Worm (Caenorhabditis elegans) whole organism, midembryonic: ENCODE results near the gene ugt-14.

ENCODE experiments used
- T22C8.4 ChIP-seq: fragments of 200-800 bp; sonication (Bioruptor generic); IDR thresholded peaks from 2 replicates; pipeline ENCODE4 v1.3.6; 2022; ENCODE audit warnings: missing genetic modification characterization, missing compliant biosample characterization
- cog-1 ChIP-seq: sonication (generic microtip); optimal IDR thresholded peaks from 2 replicates; lab custom pipeline; 2016; ENCODE audit warnings: missing genetic modification characterization, missing compliant biosample characterization
- flt-1 ChIP-seq: fragments of 200-800 bp; sonication (Bioruptor generic); IDR thresholded peaks from 2 replicates; pipeline ENCODE4 v1.3.6; 2022; ENCODE audit warnings: missing genetic modification characterization, missing compliant biosample characterization
- klf-2 ChIP-seq: fragments of 200-800 bp; sonication (Bioruptor generic); conservative IDR thresholded peaks from 2 replicates; pipeline ENCODE4 v1.3.6; 2022; ENCODE audit warnings: missing genetic modification reagents, missing genetic modification characterization, missing compliant biosample characterization
- med-1 ChIP-seq: sonication (generic microtip); optimal IDR thresholded peaks from 2 replicates; lab custom pipeline; 2017; ENCODE audit warnings: missing genetic modification characterization, mild to moderate bottlenecking, missing compliant biosample characterization, antibody characterized with exemption, missing genetic modification reagents; ENCODE audit not compliant: insufficient read depth
- ref-1 ChIP-seq: fragments of 200-800 bp; sonication (Bioruptor generic); conservative IDR thresholded peaks from 2 replicates; pipeline ENCODE4 v1.3.6; 2022; ENCODE audit warnings: missing genetic modification reagents, missing genetic modification characterization, missing compliant biosample characterization
- tab-1 ChIP-seq: fragments of 200-800 bp; sonication (Bioruptor generic); IDR thresholded peaks from 2 replicates; pipeline ENCODE4 v1.3.6; 2022; ENCODE audit warnings: missing genetic modification characterization, missing compliant biosample characterization
- ztf-23 ChIP-seq: fragments of 200-800 bp; sonication (Bioruptor generic); IDR thresholded peaks from 2 replicates; pipeline ENCODE4 v1.3.6; 2022; ENCODE audit warnings: missing genetic modification reagents, missing genetic modification characterization, missing compliant biosample characterization
- ztf-29 ChIP-seq: fragments of 200-800 bp; sonication (Bioruptor generic); IDR thresholded peaks from 2 replicates; pipeline ENCODE4 v1.3.6; 2022; ENCODE audit warnings: missing genetic modification reagents, missing genetic modification characterization, missing compliant biosample characterization

ugt-14 gene

ce11 chrV:4877587-4877986, 28.5 kb upstream of the ugt-14 start, which contains the start of gene T19H12.6:
T19H12.6 (minus strand) TSS chrV:4877687.
- no peak for TF ChIP-seq T22C8.4 (GFP tag; lab: Robert Waterston, UW)
- no peak for TF ChIP-seq tab-1 (GFP tag; lab: Robert Waterston, UW)
- TF ChIP-seq flt-1 (GFP tag; lab: Robert Waterston, UW): no peak
- no peak for TF ChIP-seq klf-2 (GFP tag; lab: Robert Waterston, UW)
- TF ChIP-seq ref-1 (GFP tag; lab: Robert Waterston, UW): no peak
- TF ChIP-seq cog-1 (tag; lab: Kevin White, UChicago): no peak
- TF ChIP-seq ztf-29: no peak
- no peak for TF ChIP-seq ztf-23 (GFP tag; lab: Robert Waterston, UW)
- no peak for TF ChIP-seq med-1 (GFP tag; lab: Kevin White, UChicago)

ce11 chrV:4879251-4879650, 26.8 kb upstream of the ugt-14 start, which contains the start of gene T19H12.15:
T19H12.15 (minus strand) TSS chrV:4879351.
- TF ChIP-seq flt-1 (GFP tag; lab: Robert Waterston, UW): no peak
- no peak for TF ChIP-seq cog-1 (tag; lab: Kevin White, UChicago)
- no peak for TF ChIP-seq med-1 (GFP tag; lab: Kevin White, UChicago)
- no peak for TF ChIP-seq T22C8.4 (GFP tag; lab: Robert Waterston, UW)
- no peak for TF ChIP-seq ztf-23 (GFP tag; lab: Robert Waterston, UW)
- no peak for TF ChIP-seq tab-1 (GFP tag; lab: Robert Waterston, UW)
- no peak for TF ChIP-seq klf-2 (GFP tag; lab: Robert Waterston, UW)
- TF ChIP-seq ztf-29: no peak
- TF ChIP-seq ref-1 (GFP tag; lab: Robert Waterston, UW): no peak

- no peak for TF ChIP-seq tab-1 (GFP tag; lab: Robert Waterston, UW)
- TF ChIP-seq klf-2 (GFP tag; lab: Robert Waterston, UW): no peak
- TF ChIP-seq ztf-23 (GFP tag; lab: Robert Waterston, UW): no peak
- TF ChIP-seq flt-1 (GFP tag; lab: Robert Waterston, UW): no peak
- no peak for TF ChIP-seq cog-1 (tag; lab: Kevin White, UChicago)
- no peak for TF ChIP-seq ref-1 (GFP tag; lab: Robert Waterston, UW)
- TF ChIP-seq ztf-29: no peak
- TF ChIP-seq med-1 (GFP tag; lab: Kevin White, UChicago): no peak
- no peak for TF ChIP-seq T22C8.4 (GFP tag; lab: Robert Waterston, UW)
Measured at ce11 chrV:4881377-4881776, 24.7 kb upstream of the ugt-14 start, which contains the start of gene str-32. str-32 (minus strand) TSS chrV:4881477.

- TF ChIP-seq med-1 (GFP tag; lab: Kevin White, UChicago): no peak
- TF ChIP-seq cog-1 (tag; lab: Kevin White, UChicago): no peak
- TF ChIP-seq flt-1 (GFP tag; lab: Robert Waterston, UW): no peak
- no peak for TF ChIP-seq ztf-23 (GFP tag; lab: Robert Waterston, UW)
- no peak for TF ChIP-seq klf-2 (GFP tag; lab: Robert Waterston, UW)
Measured at ce11 chrV:4884490-4884889, 21.6 kb upstream of the ugt-14 start, which contains the start of gene T19H12.12. T19H12.12 (plus strand) TSS chrV:4884790.

ce11 chrV:4885372-4885771, 20.7 kb upstream of the ugt-14 start, which contains the start of gene T19H12.3:
T19H12.3 (plus strand) TSS chrV:4885672.
- TF ChIP-seq klf-2 (GFP tag; lab: Robert Waterston, UW) (no peak), ztf-23 (GFP tag; lab: Robert Waterston, UW) (no peak), flt-1 (GFP tag; lab: Robert Waterston, UW) (no peak), ztf-29 (no peak), tab-1 (GFP tag; lab: Robert Waterston, UW) (no peak), cog-1 (tag; lab: Kevin White, UChicago) (no peak), med-1 (GFP tag; lab: Kevin White, UChicago) (no peak), ref-1 (GFP tag; lab: Robert Waterston, UW) (no peak), T22C8.4 (GFP tag; lab: Robert Waterston, UW) (no peak)

- TF ChIP-seq ztf-23 (GFP tag; lab: Robert Waterston, UW) (no peak), ztf-29 (no peak), T22C8.4 (GFP tag; lab: Robert Waterston, UW) (no peak), ref-1 (GFP tag; lab: Robert Waterston, UW) (no peak), flt-1 (GFP tag; lab: Robert Waterston, UW) (no peak), cog-1 (tag; lab: Kevin White, UChicago) (no peak), tab-1 (GFP tag; lab: Robert Waterston, UW) (no peak), klf-2 (GFP tag; lab: Robert Waterston, UW) (no peak), med-1 (GFP tag; lab: Kevin White, UChicago) (no peak)
Measured at ce11 chrV:4889477-4889876, 16.6 kb upstream of the ugt-14 start, which contains the start of gene ugt-12. ugt-12 (minus strand) TSS chrV:4889629.

ce11 chrV:4889976-4890479, 16.0 kb upstream of the ugt-14 start, which contains the start of gene T19H12.2:
T19H12.2 (plus strand) TSS chrV:4890429.
- TF ChIP-seq klf-2 (GFP tag; lab: Robert Waterston, UW) (no peak), ztf-23 (GFP tag; lab: Robert Waterston, UW) (no peak), ref-1 (GFP tag; lab: Robert Waterston, UW) (no peak), cog-1 (tag; lab: Kevin White, UChicago) (no peak), T22C8.4 (GFP tag; lab: Robert Waterston, UW) (no peak), ztf-29 (no peak), tab-1 (GFP tag; lab: Robert Waterston, UW) (no peak), med-1 (GFP tag; lab: Kevin White, UChicago) (no peak), flt-1 (GFP tag; lab: Robert Waterston, UW) (no peak)

ce11 chrV:4890781-4891180, 15.3 kb upstream of the ugt-14 start:
- TF ChIP-seq T22C8.4 (GFP tag; lab: Robert Waterston, UW): no peak
- no peak for TF ChIP-seq ztf-23 (GFP tag; lab: Robert Waterston, UW)
- no peak for TF ChIP-seq ref-1 (GFP tag; lab: Robert Waterston, UW)
- TF ChIP-seq tab-1 (GFP tag; lab: Robert Waterston, UW): 0 out of 2 replicates have a peak, but pooled peaks have one; percentile 39
- TF ChIP-seq med-1 (GFP tag; lab: Kevin White, UChicago): no peak
- TF ChIP-seq klf-2 (GFP tag; lab: Robert Waterston, UW): no peak
